Fruit fly (Drosophila melanogaster) whole organism, embryonic: ENCODE data around the gene Cyp4d21.

Source experiments
- CG10654 ChIP-seq: fragments of 200-800 bp; sonication (Bioruptor generic); optimal IDR thresholded peaks from 2 replicates; lab custom pipeline; 2016; ENCODE audit warnings: missing biosample characterization, missing genetic modification characterization
- CG11093 ChIP-seq: fragments of 200-800 bp; sonication (Bioruptor generic); IDR thresholded peaks from 3 replicates; pipeline ENCODE4 v1.3.6; 2022; ENCODE audit warnings: missing biosample characterization, missing genetic modification characterization
- CG17328 ChIP-seq: fragments of 200-800 bp; sonication (Bioruptor generic); IDR thresholded peaks from 2 replicates; pipeline ENCODE4 v1.3.6; 2022; ENCODE audit warnings: missing biosample characterization, missing genetic modification characterization
- CG7963 ChIP-seq: fragments of 200-800 bp; sonication (Bioruptor generic); IDR thresholded peaks from 3 replicates; pipeline ENCODE4 v1.3.6; 2022; ENCODE audit warnings: missing biosample characterization, missing genetic modification characterization; ENCODE audit not compliant: partially characterized antibody
- CG9215 ChIP-seq: fragments of 200-800 bp; sonication (Bioruptor generic); IDR thresholded peaks from 2 replicates; pipeline ENCODE4 v1.3.6; 2022; ENCODE audit warnings: missing biosample characterization, missing genetic modification characterization
- Ets97D ChIP-seq: fragments of 200-800 bp; sonication (Bioruptor generic); optimal IDR thresholded peaks from 3 replicates; lab custom pipeline; 2016; ENCODE audit warnings: missing biosample characterization, missing genetic modification characterization
- gem ChIP-seq: fragments of 200-800 bp; sonication (Bioruptor generic); optimal IDR thresholded peaks from 2 replicates; lab custom pipeline; 2019; ENCODE audit warnings: missing biosample characterization, mild to moderate bottlenecking, missing genetic modification characterization, moderate library complexity
- sim ChIP-seq: fragments of 200-800 bp; sonication (Bioruptor generic); IDR thresholded peaks from 2 replicates; pipeline ENCODE4 v1.3.6; 2022; ENCODE audit warnings: missing biosample characterization, missing genetic modification characterization
- sug ChIP-seq: fragments of 200-800 bp; optimal IDR thresholded peaks from 2 replicates; lab custom pipeline; 2019; ENCODE audit warnings: missing biosample characterization, mild to moderate bottlenecking, missing genetic modification characterization, moderate library complexity

- no peak for TF ChIP-seq Ets97D (GFP tag; lab: Kevin White, UChicago)
- no peak for TF ChIP-seq sug (tag; lab: Kevin White, UChicago)
- no peak for TF ChIP-seq CG11093 (GFP tag; lab: Robert Waterston, UW)
- TF ChIP-seq sim (GFP tag; lab: Robert Waterston, UW) = no peak
- TF ChIP-seq CG10654 = peak; percentile 1
- TF ChIP-seq gem = peak; percentile 69
- TF ChIP-seq CG9215 = no peak
- TF ChIP-seq CG17328 = peak; percentile 65
- no peak for TF ChIP-seq CG7963 (GFP tag; lab: Robert Waterston, UW)
These were observed 27.4 kb downstream of the Cyp4d21 start for dm6 chr2L:7632783-7633182.
